Worm (Caenorhabditis elegans) whole organism, young adult: ENCODE data around the gene K08E5.5.

ENCODE experiments used
- B0336.3 ChIP-seq: fragments of 200-800 bp; sonication (Bioruptor generic); IDR thresholded peaks from 2 replicates; pipeline ENCODE4 v1.3.6; 2022; ENCODE audit warnings: missing genetic modification characterization, missing compliant biosample characterization
- C17E4.6 ChIP-seq: fragments of 200-800 bp; sonication (Bioruptor generic); IDR thresholded peaks from 2 replicates; pipeline ENCODE4 v1.3.6; 2022; ENCODE audit warnings: missing genetic modification reagents, missing genetic modification characterization, missing compliant biosample characterization
- D2030.7 ChIP-seq: fragments of 200-800 bp; sonication (Bioruptor generic); IDR thresholded peaks from 2 replicates; pipeline ENCODE4 v1.3.6; 2022; ENCODE audit warnings: missing genetic modification reagents, missing genetic modification characterization, missing compliant biosample characterization
- F49E8.2 ChIP-seq: sonication (generic microtip); optimal IDR thresholded peaks from 3 replicates; lab custom pipeline; 2017; ENCODE audit warnings: missing genetic modification characterization, mild to moderate bottlenecking, missing compliant biosample characterization, antibody characterized with exemption, moderate library complexity; ENCODE audit not compliant: insufficient read depth
- F57C9.4 ChIP-seq: sonication (generic microtip); optimal IDR thresholded peaks from 2 replicates; lab custom pipeline; 2017; ENCODE audit warnings: mild to moderate bottlenecking, missing genetic modification characterization, missing compliant biosample characterization
- Y95B8A.8 ChIP-seq: fragments of 200-800 bp; sonication (Bioruptor generic); IDR thresholded peaks from 2 replicates; pipeline ENCODE4 v1.3.6; 2022; ENCODE audit warnings: missing genetic modification reagents, missing genetic modification characterization, missing compliant biosample characterization
- ZK185.1 ChIP-seq: sonication (generic microtip); optimal IDR thresholded peaks from 2 replicates; lab custom pipeline; 2016; ENCODE audit warnings: mild to moderate bottlenecking, missing genetic modification characterization, missing compliant biosample characterization; ENCODE audit not compliant: poor library complexity, severe bottlenecking
- akir-1 ChIP-seq: fragments of 200-800 bp; sonication (Bioruptor generic); optimal IDR thresholded peaks from 2 replicates; lab custom pipeline; 2018; ENCODE audit warnings: mild to moderate bottlenecking, missing genetic modification characterization, moderate library complexity, missing compliant biosample characterization
- aptf-2 ChIP-seq: fragments of 200-800 bp; sonication (Bioruptor generic); conservative IDR thresholded peaks from 2 replicates; pipeline ENCODE4 v1.3.6; 2022; ENCODE audit warnings: missing genetic modification reagents, missing genetic modification characterization, missing compliant biosample characterization
- athp-1 ChIP-seq: sonication (generic microtip); optimal IDR thresholded peaks from 2 replicates; lab custom pipeline; 2017; ENCODE audit warnings: mild to moderate bottlenecking, missing genetic modification characterization, missing compliant biosample characterization
- attf-5 ChIP-seq: fragments of 200-800 bp; sonication (Bioruptor generic); optimal IDR thresholded peaks from 2 replicates; lab custom pipeline; 2018; ENCODE audit warnings: mild to moderate bottlenecking, missing genetic modification characterization, missing compliant biosample characterization
- ccch-3 ChIP-seq: fragments of 200-800 bp; sonication (Bioruptor generic); optimal IDR thresholded peaks from 2 replicates; lab custom pipeline; 2018; ENCODE audit warnings: mild to moderate bottlenecking, missing genetic modification characterization, missing compliant biosample characterization
- cebp-1 ChIP-seq, 2 experiments: fragments of 200-800 bp in 1 of 2; sonication (Bioruptor generic) in 1 of 2; sonication (generic microtip) in 1 of 2; IDR thresholded peaks in 1 of 2; optimal IDR thresholded peaks in 1 of 2; 2 replicates each; pipeline versions ENCODE4 v1.3.6 to Lab custom; 2017 to 2022; ENCODE audit warnings: missing compliant biosample characterization in 2 of 2, missing genetic modification characterization in 2 of 2, mild to moderate bottlenecking in 1 of 2, missing genetic modification reagents in 1 of 2, moderate library complexity in 1 of 2
- ceh-100 ChIP-seq: fragments of 200-800 bp; sonication (Bioruptor generic); IDR thresholded peaks from 2 replicates; pipeline ENCODE4 v1.3.6; 2022; ENCODE audit warnings: missing genetic modification reagents, missing genetic modification characterization, missing compliant biosample characterization
- ceh-91 ChIP-seq: fragments of 200-800 bp; sonication (Bioruptor generic); IDR thresholded peaks from 2 replicates; pipeline ENCODE4 v1.3.6; 2022; ENCODE audit warnings: missing genetic modification reagents, missing genetic modification characterization, missing compliant biosample characterization
- chd-7 ChIP-seq: sonication (generic microtip); optimal IDR thresholded peaks from 2 replicates; lab custom pipeline; 2016; ENCODE audit warnings: mild to moderate bottlenecking, missing genetic modification characterization, moderate library complexity, missing compliant biosample characterization
- dpl-1 ChIP-seq: fragments of 150-350 bp; optimal IDR thresholded peaks from 2 replicates; lab custom pipeline; 2014; ENCODE audit warnings: missing biosample characterization, missing genetic modification reagents, missing genetic modification characterization
- egl-18 ChIP-seq: fragments of 200-800 bp; sonication (Bioruptor generic); IDR thresholded peaks from 2 replicates; pipeline ENCODE4 v1.3.6; 2022; ENCODE audit warnings: missing genetic modification reagents, missing genetic modification characterization, missing compliant biosample characterization
- egl-44 ChIP-seq: fragments of 200-800 bp; sonication (Bioruptor generic); IDR thresholded peaks from 2 replicates; pipeline ENCODE4 v1.3.6; 2022; ENCODE audit warnings: missing genetic modification reagents, missing genetic modification characterization, missing compliant biosample characterization
- ets-4 ChIP-seq: fragments of 200-800 bp; sonication (Bioruptor generic); optimal IDR thresholded peaks from 2 replicates; lab custom pipeline; 2018; ENCODE audit warnings: mild to moderate bottlenecking, missing genetic modification characterization, missing compliant biosample characterization
- hmg-20 ChIP-seq: fragments of 200-800 bp; sonication (Bioruptor generic); IDR thresholded peaks from 2 replicates; pipeline ENCODE4 v1.3.6; 2022; ENCODE audit warnings: missing genetic modification reagents, missing genetic modification characterization, missing compliant biosample characterization
- let-607 ChIP-seq, 2 experiments: fragments of 200-800 bp in 1 of 2; sonication (Bioruptor generic) in 1 of 2; sonication (generic microtip) in 1 of 2; optimal IDR thresholded peaks; 2 replicates each; lab custom pipeline; 2016 to 2018; ENCODE audit warnings: mild to moderate bottlenecking in 2 of 2, missing compliant biosample characterization in 2 of 2, missing genetic modification characterization in 2 of 2, moderate library complexity in 2 of 2, missing genotype in 1 of 2
- lin-35 ChIP-seq, 3 experiments: fragments of 150-350 bp in 2 of 3; sonication (generic microtip) in 1 of 3; optimal IDR thresholded peaks; 2 replicates each; lab custom pipeline; 2014 to 2018; ENCODE audit warnings: missing biosample characterization in 3 of 3, missing genetic modification characterization in 3 of 3, missing genetic modification reagents in 3 of 3
- lsl-1 ChIP-seq: fragments of 200-800 bp; sonication (Bioruptor generic); optimal IDR thresholded peaks from 2 replicates; lab custom pipeline; 2018; ENCODE audit warnings: mild to moderate bottlenecking, missing genetic modification characterization, moderate library complexity, missing compliant biosample characterization
- nhr-80 ChIP-seq: sonication (generic microtip); optimal IDR thresholded peaks from 2 replicates; lab custom pipeline; 2016; ENCODE audit warnings: missing genetic modification characterization, missing compliant biosample characterization
- pbrm-1 ChIP-seq: fragments of 200-800 bp; sonication (Bioruptor generic); IDR thresholded peaks from 2 replicates; pipeline ENCODE4 v1.3.6; 2022; ENCODE audit warnings: missing genetic modification reagents, missing genetic modification characterization, missing compliant biosample characterization
- repo-1 ChIP-seq: sonication (generic microtip); optimal IDR thresholded peaks from 2 replicates; lab custom pipeline; 2017; ENCODE audit warnings: mild to moderate bottlenecking, missing genetic modification characterization, missing compliant biosample characterization
- sdz-38 ChIP-seq: sonication (generic microtip); optimal IDR thresholded peaks from 2 replicates; lab custom pipeline; 2016; ENCODE audit warnings: missing genotype, missing genetic modification characterization, missing compliant biosample characterization
- snpc-1.1 ChIP-seq: sonication (generic microtip); optimal IDR thresholded peaks from 2 replicates; lab custom pipeline; 2017; ENCODE audit warnings: missing genetic modification characterization, mild to moderate bottlenecking, missing compliant biosample characterization, antibody characterized with exemption, moderate library complexity, missing genotype, missing genetic modification reagents; ENCODE audit not compliant: insufficient read depth
- snpc-4 ChIP-seq, 5 experiments: fragments of 150-350 bp in 1 of 5; sonication (generic microtip) in 4 of 5; optimal IDR thresholded peaks; 2 replicates each; lab custom pipeline; 2014 to 2018; ENCODE audit warnings: missing genetic modification characterization in 5 of 5, missing biosample characterization in 3 of 5, antibody characterized with exemption in 2 of 5, mild to moderate bottlenecking in 2 of 5, missing compliant biosample characterization in 2 of 5, missing genotype in 2 of 5, moderate library complexity in 2 of 5, missing genetic modification reagents in 1 of 5
- somi-1 ChIP-seq: fragments of 200-800 bp; sonication (Bioruptor generic); optimal IDR thresholded peaks from 2 replicates; lab custom pipeline; 2018; ENCODE audit warnings: mild to moderate bottlenecking, missing genetic modification characterization, missing compliant biosample characterization
- unc-130 ChIP-seq: sonication (generic microtip); optimal IDR thresholded peaks from 2 replicates; lab custom pipeline; 2016; ENCODE audit warnings: missing genetic modification reagents, missing genetic modification characterization, missing compliant biosample characterization
- xnd-1 ChIP-seq: sonication (generic microtip); optimal IDR thresholded peaks from 2 replicates; lab custom pipeline; 2016; ENCODE audit warnings: missing genotype, missing genetic modification reagents, missing genetic modification characterization, missing compliant biosample characterization
- zfh-2 ChIP-seq: fragments of 200-800 bp; sonication (Bioruptor generic); conservative IDR thresholded peaks from 2 replicates; pipeline ENCODE4 v1.3.6; 2022; ENCODE audit warnings: missing genetic modification reagents, missing genetic modification characterization, missing compliant biosample characterization
- ztf-18 ChIP-seq: sonication (generic microtip); optimal IDR thresholded peaks from 2 replicates; lab custom pipeline; 2016; ENCODE audit warnings: missing genotype, mild to moderate bottlenecking, missing genetic modification characterization, missing compliant biosample characterization
- ztf-25 ChIP-seq: fragments of 200-800 bp; sonication (Bioruptor generic); IDR thresholded peaks from 2 replicates; pipeline ENCODE4 v1.3.6; 2022; ENCODE audit warnings: missing genetic modification reagents, missing genetic modification characterization, missing compliant biosample characterization

K08E5.5 gene

DNA sequence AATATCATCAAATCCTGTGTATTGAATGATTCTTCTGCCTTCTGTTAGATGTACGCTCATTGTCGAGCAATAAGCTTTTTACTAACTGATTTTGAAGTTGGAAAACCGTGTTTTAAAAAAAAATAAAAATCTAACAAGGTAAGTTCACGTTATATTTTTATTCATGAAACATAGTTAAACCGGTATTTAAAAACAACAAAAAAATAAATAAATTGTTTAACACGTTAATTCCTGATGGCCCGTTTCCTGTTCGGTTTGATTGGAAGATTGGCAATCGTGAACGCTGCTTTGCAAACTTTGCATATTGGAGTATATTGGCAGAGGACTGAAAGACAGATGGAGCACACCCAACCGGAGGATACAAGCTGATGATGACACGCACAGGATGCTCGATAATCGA lies 41.5 kb downstream of the K08E5.5 start, which contains the start of gene ZK1128.3:
Gene ZK1128.3 (minus strand): TSS at position 101 of the 400 bp plus-strand sequence.
- no peak for TF ChIP-seq cebp-1 (GFP tag; IDR thresholded peaks at IDR 0.05; lab: Robert Waterston, UW)
- TF ChIP-seq cebp-1 (tag; optimal IDR thresholded peaks at IDR 0.05; lab: Kevin White, UChicago) = no peak
- TF ChIP-seq F49E8.2 (tag; lab: Kevin White, UChicago) = no peak
- TF ChIP-seq lin-35 (GFP tag; optimal IDR thresholded peaks at IDR 0.05; lab: Kevin White, UChicago) = no peak
- TF ChIP-seq let-607 (tag; optimal IDR thresholded peaks at IDR 0.05; lab: Kevin White, UChicago) = no peak
- TF ChIP-seq ztf-18 (tag; lab: Kevin White, UChicago) = no peak
- no peak for TF ChIP-seq lsl-1
- TF ChIP-seq ztf-25 (GFP tag; lab: Robert Waterston, UW) = no peak
- TF ChIP-seq ccch-3 = no peak
- TF ChIP-seq chd-7 (tag; lab: Kevin White, UChicago) = no peak
- no peak for TF ChIP-seq unc-130
- no peak for TF ChIP-seq snpc-4 (GFP tag; optimal IDR thresholded peaks at IDR 0.05; lab: Kevin White, UChicago)
- no peak for TF ChIP-seq snpc-4 (tag; optimal IDR thresholded peaks at IDR 0.05; lab: Kevin White, UChicago)
- TF ChIP-seq attf-5 (GFP tag; lab: Kevin White, UChicago) = no peak
- TF ChIP-seq somi-1 (GFP tag; lab: Kevin White, UChicago) = no peak
- TF ChIP-seq Y95B8A.8 (GFP tag; lab: Robert Waterston, UW) = no peak
- no peak for TF ChIP-seq ceh-100 (GFP tag; lab: Robert Waterston, UW)

DNA sequence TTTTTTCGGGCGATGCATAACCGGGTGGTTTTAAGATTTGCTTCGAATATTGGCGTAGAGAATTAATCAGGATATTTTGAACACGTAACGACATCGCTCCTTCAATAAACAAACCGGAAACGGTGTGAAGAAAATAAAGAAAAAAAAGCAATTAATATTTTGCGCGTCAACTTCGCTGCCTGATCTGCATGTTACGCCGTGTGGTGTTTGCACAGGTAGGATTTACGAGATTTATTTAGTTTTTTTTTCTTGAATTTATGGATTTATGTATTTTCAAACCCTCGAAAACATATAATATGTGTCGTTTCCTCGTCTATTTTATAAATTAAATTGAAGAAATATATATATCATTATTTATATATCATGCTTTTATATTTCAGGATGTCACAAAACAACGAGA lies 45.6 kb downstream of the K08E5.5 start, which contains the start of the genes ZK1128.1 and mett-10:
Gene ZK1128.1 (minus strand): TSS at position 99 of the 400 bp plus-strand sequence.
Gene mett-10 (plus strand): TSS at position 375 of the 400 bp plus-strand sequence.
- no peak for TF ChIP-seq B0336.3 (GFP tag; lab: Robert Waterston, UW)
- no peak for TF ChIP-seq egl-44 (GFP tag; lab: Robert Waterston, UW)
- no peak for TF ChIP-seq dpl-1 (GFP tag; lab: Kevin White, UChicago)
- no peak for TF ChIP-seq zfh-2
- no peak for TF ChIP-seq pbrm-1 (GFP tag; lab: Robert Waterston, UW)
- no peak for TF ChIP-seq ZK185.1 (tag; lab: Kevin White, UChicago)
- TF ChIP-seq repo-1 = no peak
- TF ChIP-seq D2030.7 (GFP tag; lab: Robert Waterston, UW) = no peak
- TF ChIP-seq hmg-20 (GFP tag; lab: Robert Waterston, UW) = no peak
- no peak for TF ChIP-seq ets-4 (GFP tag; lab: Kevin White, UChicago)
- no peak for TF ChIP-seq egl-18
- no peak for TF ChIP-seq C17E4.6 (GFP tag; lab: Robert Waterston, UW)
- TF ChIP-seq athp-1 (tag; lab: Kevin White, UChicago) = no peak
- no peak for TF ChIP-seq F57C9.4
- TF ChIP-seq snpc-1.1 (tag; lab: Kevin White, UChicago) = no peak
- no peak for TF ChIP-seq nhr-80 (tag; lab: Kevin White, UChicago)
- no peak for TF ChIP-seq ceh-91 (GFP tag; lab: Robert Waterston, UW)
- no peak for TF ChIP-seq akir-1
- TF ChIP-seq, all 124 proteins: peak for 0

DNA sequence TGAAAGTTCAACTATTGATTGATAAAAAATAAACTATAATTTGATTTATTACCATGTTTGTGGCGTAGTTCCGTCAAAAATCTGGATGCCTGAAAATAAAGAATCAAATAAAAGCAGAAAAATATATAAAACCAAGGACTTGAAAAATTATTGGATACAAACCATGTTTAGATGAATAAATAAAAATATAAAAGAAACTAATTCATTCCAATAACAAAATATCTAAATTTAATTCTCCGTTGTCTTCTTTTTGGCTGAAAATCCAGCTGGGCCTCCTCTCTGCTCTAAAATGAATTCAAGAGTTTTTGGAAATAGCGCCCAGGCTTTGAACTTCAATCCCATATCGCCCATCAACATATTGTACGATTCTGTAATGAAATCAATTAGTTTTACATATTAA lies 47.3 kb downstream of the K08E5.5 start, which contains the start of gene vps-29:
Gene vps-29 (minus strand): TSS at position 101 of the 400 bp plus-strand sequence.
- TF ChIP-seq unc-130 (no peak), xnd-1 (tag; lab: Kevin White, UChicago) (no peak), ceh-100 (GFP tag; lab: Robert Waterston, UW) (no peak), cebp-1 (GFP tag; IDR thresholded peaks at IDR 0.05; lab: Robert Waterston, UW) (no peak), cebp-1 (tag; optimal IDR thresholded peaks at IDR 0.05; lab: Kevin White, UChicago) (no peak), sdz-38 (tag; lab: Kevin White, UChicago) (no peak), aptf-2 (GFP tag; lab: Robert Waterston, UW) (no peak)
